Worm (Caenorhabditis elegans): ENCODE measurements around the gene M02B7.7.

DNA sequence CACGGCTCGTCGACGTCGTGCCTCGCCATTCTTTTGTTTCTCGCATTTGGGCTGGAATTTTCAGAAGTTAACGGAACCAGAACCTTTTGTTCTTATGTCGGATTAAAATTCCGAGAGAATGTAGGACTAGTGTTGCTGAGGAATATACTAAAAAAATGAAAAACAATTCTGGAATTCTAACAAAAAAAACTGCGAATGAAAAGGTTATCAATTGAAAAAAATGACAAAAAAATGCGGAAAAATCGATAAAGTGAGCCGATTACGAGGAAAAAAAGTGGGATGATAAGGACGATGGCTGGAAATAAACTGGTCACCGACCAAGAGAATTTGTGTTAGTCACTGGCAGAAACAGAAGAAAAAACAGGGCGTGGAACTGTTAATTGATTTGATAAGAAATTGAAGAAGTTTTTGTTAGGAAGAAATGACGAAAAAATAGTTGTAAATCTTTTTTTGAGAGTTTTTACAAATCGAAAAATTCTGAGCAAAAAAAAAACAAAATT lies 12.3 kb upstream of the M02B7.7 start, which contains the start of gene bris-1:
- TF ChIP-seq nhr-77 (tag; optimal IDR thresholded peaks at IDR 0.05): no peak
- no peak for TF ChIP-seq unc-62 (GFP tag; optimal IDR thresholded peaks at IDR 0.05)
- TF ChIP-seq lin-39 (tag; optimal IDR thresholded peaks at IDR 0.05): no peak
- no peak for TF ChIP-seq nhr-76 (tag; optimal IDR thresholded peaks at IDR 0.05)
- TF ChIP-seq elt-2 (tag; optimal IDR thresholded peaks at IDR 0.05): peak; percentile 81
- no peak for TF ChIP-seq ceh-9 (tag; optimal IDR thresholded peaks at IDR 0.05)

Measured in whole organism, L3 larva.